Fruit fly (Drosophila melanogaster) whole organism, embryonic: Measurements from ENCODE around the gene lap.
A peak's percentile ranks its signal among the peaks of the same experiment; 100 is the strongest.

Source experiments
- Abd-B ChIP-seq: fragments of 200-800 bp; sonication (Bioruptor generic); optimal IDR thresholded peaks from 2 replicates; lab custom pipeline; 2018; ENCODE audit warnings: missing biosample characterization, mild to moderate bottlenecking, missing genetic modification characterization, moderate library complexity
- Asciz ChIP-seq: fragments of 200-800 bp; sonication (Bioruptor generic); optimal IDR thresholded peaks from 2 replicates; lab custom pipeline; 2017; ENCODE audit warnings: missing biosample characterization, mild to moderate bottlenecking, missing genetic modification characterization, missing genetic modification reagents
- CG10147 ChIP-seq: fragments of 200-800 bp; sonication (Bioruptor generic); optimal IDR thresholded peaks from 2 replicates; lab custom pipeline; 2019; ENCODE audit warnings: missing biosample characterization, mild to moderate bottlenecking, missing genetic modification characterization, moderate library complexity
- CG12299 ChIP-seq: fragments of 200-800 bp; sonication (Bioruptor generic); optimal IDR thresholded peaks from 2 replicates; lab custom pipeline; 2018; ENCODE audit warnings: missing biosample characterization, mild to moderate bottlenecking, missing genetic modification characterization
- CG1233 ChIP-seq: fragments of 200-800 bp; sonication (Bioruptor generic); optimal IDR thresholded peaks from 4 replicates; lab custom pipeline; 2018; ENCODE audit warnings: missing biosample characterization, mild to moderate bottlenecking, missing genetic modification characterization
- CG12769 ChIP-seq: fragments of 200-800 bp; sonication (Bioruptor generic); optimal IDR thresholded peaks from 2 replicates; lab custom pipeline; 2019; ENCODE audit warnings: missing biosample characterization, mild to moderate bottlenecking, missing genetic modification characterization, moderate library complexity
- CG13287 ChIP-seq: fragments of 200-800 bp; sonication (Bioruptor generic); IDR thresholded peaks from 2 replicates; pipeline ENCODE4 v1.3.6; 2022; ENCODE audit warnings: missing biosample characterization, missing genetic modification characterization; ENCODE audit not compliant: partially characterized antibody
- CG13624 ChIP-seq: fragments of 200-800 bp; sonication (Bioruptor generic); optimal IDR thresholded peaks from 2 replicates; lab custom pipeline; 2016; ENCODE audit warnings: missing biosample characterization, missing genetic modification characterization
- CG16813 ChIP-seq: fragments of 200-800 bp; sonication (Bioruptor generic); IDR thresholded peaks from 3 replicates; pipeline ENCODE4 v1.3.6; 2022; ENCODE audit warnings: missing biosample characterization, missing genetic modification characterization; ENCODE audit not compliant: partially characterized antibody
- CG18599 ChIP-seq: fragments of 200-800 bp; sonication (Bioruptor generic); optimal IDR thresholded peaks from 3 replicates; lab custom pipeline; 2017; ENCODE audit warnings: missing biosample characterization, missing genetic modification characterization, mild to moderate bottlenecking, moderate library complexity, missing genetic modification reagents
- CG5180 ChIP-seq: fragments of 200-800 bp; sonication (Bioruptor generic); optimal IDR thresholded peaks from 3 replicates; lab custom pipeline; 2017; ENCODE audit warnings: missing biosample characterization, missing genetic modification characterization, mild to moderate bottlenecking, moderate library complexity, missing genetic modification reagents
- CG6791 ChIP-seq: fragments of 200-800 bp; sonication (Bioruptor generic); IDR thresholded peaks from 3 replicates; pipeline ENCODE4 v1.3.6; 2022; ENCODE audit warnings: missing biosample characterization, missing genetic modification characterization; ENCODE audit not compliant: partially characterized antibody
- CG8924 ChIP-seq: fragments of 200-800 bp; optimal IDR thresholded peaks from 3 replicates; lab custom pipeline; 2019; ENCODE audit warnings: missing biosample characterization, mild to moderate bottlenecking, missing genetic modification characterization, moderate library complexity
- D ChIP-seq, 2 experiments: fragments of 200-800 bp in 1 of 2; fragments of >200 bp in 1 of 2; sonication (Bioruptor generic) in 1 of 2; optimal IDR thresholded peaks; 2 replicates in 1 of 2; 3 replicates in 1 of 2; lab custom pipeline; 2017; ENCODE audit warnings: mild to moderate bottlenecking in 1 of 2, missing biosample characterization in 1 of 2, missing genetic modification characterization in 1 of 2, missing genetic modification reagents in 1 of 2
- Dll ChIP-seq: fragments of 200-800 bp; sonication (Bioruptor generic); IDR thresholded peaks from 4 replicates; pipeline ENCODE4 v1.3.6; 2022; ENCODE audit warnings: missing biosample characterization, missing genetic modification characterization; ENCODE audit not compliant: partially characterized antibody
- E2f2 ChIP-seq: fragments of 200-800 bp; sonication (Bioruptor generic); IDR thresholded peaks from 2 replicates; pipeline ENCODE4 v1.3.6; 2022; ENCODE audit warnings: missing biosample characterization, missing genetic modification characterization
- Elba2 ChIP-seq: fragments of 200-800 bp; sonication (Bioruptor generic); optimal IDR thresholded peaks from 3 replicates; lab custom pipeline; 2016; ENCODE audit warnings: missing biosample characterization, missing genetic modification characterization
- GATAe ChIP-seq: fragments of 200-800 bp; sonication (Bioruptor generic); conservative IDR thresholded peaks from 2 replicates; pipeline ENCODE4 v1.3.6; 2022; ENCODE audit warnings: missing biosample characterization, missing genetic modification characterization
- HLH54F ChIP-seq: fragments of 200-800 bp; sonication (Bioruptor generic); optimal IDR thresholded peaks from 3 replicates; lab custom pipeline; 2016; ENCODE audit warnings: missing biosample characterization, missing genetic modification characterization
- MBD-R2 ChIP-seq: fragments of 200-800 bp; sonication (Bioruptor generic); IDR thresholded peaks from 2 replicates; pipeline ENCODE4 v1.3.6; 2022; ENCODE audit warnings: missing biosample characterization, missing genetic modification characterization
- Med ChIP-seq: fragments of 200-800 bp; sonication (Bioruptor generic); peaks from one replicate; lab custom pipeline; 2016; ENCODE audit warnings: missing biosample characterization, missing genetic modification characterization, mild to moderate bottlenecking, inconsistent platforms, moderate library complexity
- abd-A ChIP-seq: fragments of 200-800 bp; sonication (Bioruptor generic); optimal IDR thresholded peaks from 3 replicates; lab custom pipeline; 2019; ENCODE audit warnings: missing biosample characterization, mild to moderate bottlenecking, missing genetic modification characterization, moderate library complexity
- bowl ChIP-seq: fragments of 200-800 bp; sonication (Bioruptor generic); IDR thresholded peaks from 2 replicates; pipeline ENCODE4 v1.3.6; 2022; ENCODE audit warnings: missing biosample characterization, missing genetic modification characterization
- cas ChIP-seq: fragments of 200-800 bp; sonication (Bioruptor generic); IDR thresholded peaks from 2 replicates; pipeline ENCODE4 v1.3.6; 2022; ENCODE audit warnings: missing biosample characterization, missing genetic modification characterization
- cg ChIP-seq: fragments of 200-800 bp; sonication (Bioruptor generic); optimal IDR thresholded peaks from 3 replicates; lab custom pipeline; 2019; ENCODE audit warnings: missing biosample characterization, mild to moderate bottlenecking, missing genetic modification characterization, moderate library complexity
- chm ChIP-seq: fragments of 200-800 bp; sonication (Bioruptor generic); IDR thresholded peaks from 2 replicates; pipeline ENCODE4 v1.3.6; 2022; ENCODE audit warnings: missing biosample characterization, missing genetic modification characterization
- crp ChIP-seq, 2 experiments: fragments of 200-800 bp; sonication (Bioruptor generic); optimal IDR thresholded peaks; 2 replicates in 1 of 2; 3 replicates in 1 of 2; lab custom pipeline; 2017; ENCODE audit warnings: missing biosample characterization in 2 of 2, missing genetic modification characterization in 2 of 2, mild to moderate bottlenecking in 1 of 2, moderate library complexity in 1 of 2
- eve ChIP-seq, 2 experiments: fragments of >200 bp; optimal IDR thresholded peaks; 2 replicates each; lab custom pipeline; 2017; ENCODE audit warnings: missing biosample characterization in 2 of 2, missing genetic modification characterization in 2 of 2
- ewg ChIP-seq: fragments of 200-800 bp; sonication (Bioruptor generic); optimal IDR thresholded peaks from 3 replicates; lab custom pipeline; 2017; ENCODE audit warnings: mild to moderate bottlenecking, missing biosample characterization, missing genetic modification reagents, missing genetic modification characterization
- fd102C ChIP-seq: fragments of 200-800 bp; sonication (Bioruptor generic); optimal IDR thresholded peaks from 2 replicates; lab custom pipeline; 2018; ENCODE audit warnings: missing biosample characterization, mild to moderate bottlenecking, missing genetic modification characterization, moderate library complexity
- gce ChIP-seq: fragments of 200-800 bp; sonication (Bioruptor generic); IDR thresholded peaks from 3 replicates; pipeline ENCODE4 v1.3.6; 2022; ENCODE audit warnings: missing biosample characterization, missing genetic modification characterization
- hkb ChIP-seq, 2 experiments: fragments of 200-800 bp in 1 of 2; fragments of >200 bp in 1 of 2; sonication (Bioruptor generic) in 1 of 2; IDR thresholded peaks in 1 of 2; optimal IDR thresholded peaks in 1 of 2; 2 replicates each; pipeline versions ENCODE4 v1.3.6 to Lab custom; 2017 to 2022; ENCODE audit warnings: missing biosample characterization in 1 of 2, missing genetic modification characterization in 1 of 2
- kni ChIP-seq: fragments of 200-800 bp; sonication (Bioruptor generic); optimal IDR thresholded peaks from 3 replicates; lab custom pipeline; 2017; ENCODE audit warnings: mild to moderate bottlenecking, missing biosample characterization, missing genetic modification reagents, missing genetic modification characterization
- nom ChIP-seq: fragments of 200-800 bp; sonication (Bioruptor generic); optimal IDR thresholded peaks from 2 replicates; lab custom pipeline; 2017; ENCODE audit warnings: missing biosample characterization, missing genetic modification characterization, mild to moderate bottlenecking, moderate library complexity, missing genetic modification reagents
- oc ChIP-seq: fragments of 200-800 bp; sonication (Bioruptor generic); optimal IDR thresholded peaks from 2 replicates; lab custom pipeline; 2018; ENCODE audit warnings: missing biosample characterization, mild to moderate bottlenecking, missing genetic modification characterization, moderate library complexity
- pfk ChIP-seq: fragments of 200-800 bp; sonication (Bioruptor generic); optimal IDR thresholded peaks from 2 replicates; lab custom pipeline; 2018; ENCODE audit warnings: missing biosample characterization, mild to moderate bottlenecking, missing genetic modification characterization, moderate library complexity
- pros ChIP-seq: fragments of 200-800 bp; sonication (Bioruptor generic); optimal IDR thresholded peaks from 3 replicates; lab custom pipeline; 2019; ENCODE audit warnings: missing biosample characterization, mild to moderate bottlenecking, missing genetic modification characterization, moderate library complexity
- pzg ChIP-seq: fragments of 200-800 bp; sonication (Bioruptor generic); optimal IDR thresholded peaks from 3 replicates; lab custom pipeline; 2018; ENCODE audit warnings: missing biosample characterization, mild to moderate bottlenecking, missing genetic modification characterization, moderate library complexity
- sens ChIP-seq: fragments of 200-800 bp; sonication (Bioruptor generic); peaks from one replicate; lab custom pipeline; 2016; ENCODE audit warnings: missing biosample characterization, missing genetic modification characterization
- seq ChIP-seq: fragments of 200-800 bp; sonication (Bioruptor generic); IDR thresholded peaks from 2 replicates; pipeline ENCODE4 v1.3.6; 2022; ENCODE audit warnings: missing biosample characterization, missing genetic modification characterization
- sna ChIP-seq: fragments of 200-800 bp; sonication (Bioruptor generic); IDR thresholded peaks from 2 replicates; pipeline ENCODE4 v1.3.6; 2022; ENCODE audit warnings: missing biosample characterization, missing genetic modification characterization; ENCODE audit not compliant: partially characterized antibody
- stc ChIP-seq: fragments of 200-800 bp; sonication (Bioruptor generic); IDR thresholded peaks from 2 replicates; pipeline ENCODE4 v1.3.6; 2022; ENCODE audit warnings: missing biosample characterization, missing genetic modification characterization
- tio ChIP-seq: fragments of 200-800 bp; sonication (Bioruptor generic); optimal IDR thresholded peaks from 2 replicates; lab custom pipeline; 2017; ENCODE audit warnings: missing biosample characterization, missing genetic modification characterization, inconsistent platforms
- zf30C ChIP-seq: fragments of 200-800 bp; sonication (Bioruptor generic); optimal IDR thresholded peaks from 3 replicates; lab custom pipeline; 2018; ENCODE audit warnings: missing biosample characterization, mild to moderate bottlenecking, missing genetic modification characterization
- zfh2 ChIP-seq: fragments of 200-800 bp; sonication (Bioruptor generic); optimal IDR thresholded peaks from 2 replicates; lab custom pipeline; 2016; ENCODE audit warnings: missing biosample characterization, missing genetic modification characterization

Gene lap

DNA sequence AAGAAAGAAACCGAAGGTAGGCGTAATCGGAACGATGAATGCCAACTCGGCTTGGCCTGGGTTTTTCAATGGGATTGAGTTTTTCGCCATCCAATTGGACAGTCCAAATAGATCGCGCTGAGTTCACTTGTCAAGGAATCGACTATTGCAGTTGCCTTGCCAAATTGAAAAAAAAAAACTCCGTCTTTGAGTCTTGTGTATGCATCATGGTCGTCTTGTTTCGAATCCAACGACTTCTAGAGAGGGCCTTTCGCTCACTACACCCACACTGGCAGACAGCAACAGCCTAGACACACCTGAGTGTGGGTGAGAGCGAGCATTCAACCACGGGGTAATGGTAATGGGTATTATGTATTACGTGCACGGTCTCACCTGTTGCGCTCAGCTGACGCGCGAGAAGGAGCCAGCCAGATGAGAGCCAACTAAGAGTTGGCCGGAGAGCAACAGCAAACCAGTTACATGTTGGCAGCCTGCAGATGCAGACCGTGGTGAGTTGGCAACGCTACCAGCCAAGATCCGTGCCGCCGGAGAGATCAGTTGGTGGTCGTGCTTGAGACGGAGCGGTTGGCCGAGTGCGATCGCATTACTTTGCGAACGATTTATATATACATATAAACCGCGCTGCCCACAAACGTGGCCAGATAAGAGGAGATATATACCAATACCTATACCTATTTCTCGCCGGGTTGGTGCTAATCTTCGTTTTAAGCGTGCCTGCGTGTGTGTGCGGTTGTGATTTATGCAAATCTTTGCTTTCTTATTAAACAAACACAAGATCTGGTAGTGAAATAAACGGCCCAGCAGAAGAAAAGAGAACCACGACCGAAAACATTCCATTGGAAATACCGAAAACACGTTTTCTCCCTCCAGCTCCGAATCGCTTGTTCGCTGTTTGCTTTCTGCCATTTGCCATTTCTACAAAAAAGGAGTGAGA lies 24.2 kb upstream of the lap start, which contains the start of gene sas (continued):
- TF ChIP-seq Elba2 (GFP tag; lab: Kevin White, UChicago) (peak; percentile 76), cas (GFP tag; lab: Robert Waterston, UW) (peak; percentile 18; the same call in 1 of the 2 replicates), CG16813 (GFP tag; lab: Robert Waterston, UW) (0 out of 3 replicates have a peak, but pooled peaks have one; percentile 7), pros (peak; percentile 60), stc (GFP tag; lab: Robert Waterston, UW) (peak; percentile 13; the same call in 1 of the 2 replicates), CG12299 (tag; lab: Kevin White, UChicago) (no peak), CG8924 (peak; percentile 18), pzg (no peak), oc (peak; percentile 55), CG13624 (no peak), GATAe (GFP tag; lab: Robert Waterston, UW) (no peak), Med (GFP tag; lab: Kevin White, UChicago) (peak; percentile 77), crp (GFP tag; optimal IDR thresholded peaks at IDR 0.05; lab: Kevin White, UChicago) (peak in 1 of 2 experiments; percentile 27), Abd-B (GFP tag; lab: Kevin White, UChicago) (no peak), CG10147 (no peak), pfk (GFP tag; lab: Kevin White, UChicago) (no peak), Dll (GFP tag; lab: Robert Waterston, UW) (peak; percentile 24; the same call in 1 of the 4 replicates), D (optimal IDR thresholded peaks at IDR 0.05; lab: Kevin White, UChicago) (peak; percentile 17), D (GFP tag; optimal IDR thresholded peaks at IDR 0.05; lab: Kevin White, UChicago) (no peak), CG6791 (GFP tag; lab: Robert Waterston, UW) (0 out of 3 replicates have a peak, but pooled peaks have one; percentile 0), cg (GFP tag; lab: Kevin White, UChicago) (peak; percentile 64), Asciz (GFP tag; lab: Kevin White, UChicago) (no peak), bowl (GFP tag; lab: Robert Waterston, UW) (no peak), hkb (optimal IDR thresholded peaks at IDR 0.05; lab: Kevin White, UChicago) (no peak), hkb (GFP tag; IDR thresholded peaks at IDR 0.05; lab: Robert Waterston, UW) (0 out of 2 replicates have a peak, but pooled peaks have one; percentile 40), E2f2 (GFP tag; lab: Robert Waterston, UW) (no peak), HLH54F (no peak), ewg (GFP tag; lab: Kevin White, UChicago) (no peak), seq (peak; percentile 33; the same call in 1 of the 2 replicates), CG18599 (GFP tag; lab: Kevin White, UChicago) (no peak), MBD-R2 (GFP tag; lab: Robert Waterston, UW) (no peak), fd102C (peak; percentile 22), zf30C (GFP tag; lab: Kevin White, UChicago) (no peak), abd-A (tag; lab: Kevin White, UChicago) (peak; percentile 37), kni (GFP tag; lab: Kevin White, UChicago) (peak; percentile 74), CG1233 (GFP tag; lab: Kevin White, UChicago) (no peak), nom (GFP tag; lab: Kevin White, UChicago) (peak; percentile 45), tio (GFP tag; lab: Kevin White, UChicago) (no peak), CG12769 (tag; lab: Kevin White, UChicago) (peak; percentile 53), sna (GFP tag; lab: Robert Waterston, UW) (no peak), CG13287 (GFP tag; lab: Robert Waterston, UW) (peak; percentile 39; the same call in 1 of the 2 replicates), zfh2 (GFP tag; lab: Kevin White, UChicago) (no peak), CG5180 (GFP tag; lab: Kevin White, UChicago) (peak; percentile 16), gce (no peak), sens (peak; percentile 70), chm (GFP tag; lab: Robert Waterston, UW) (peak; percentile 47), eve (GFP tag; optimal IDR thresholded peaks at IDR 0.05; lab: Kevin White, UChicago) (no peak)
